Worm (Caenorhabditis elegans): ENCODE measurements around the gene srh-23.

ce11 chrV:4918091-4918624 lies 2.7 kb upstream of the srh-23 start, which contains the start of gene C02E7.7:
- TF ChIP-seq egl-27 (tag; optimal IDR thresholded peaks at IDR 0.05), result no peak
- TF ChIP-seq tbx-2 (tag; optimal IDR thresholded peaks at IDR 0.05), result no peak
- no peak for TF ChIP-seq nhr-23 (tag; optimal IDR thresholded peaks at IDR 0.05)
- no peak for TF ChIP-seq unc-62 (GFP tag; optimal IDR thresholded peaks at IDR 0.05)
- no peak for TF ChIP-seq nhr-237 (tag; optimal IDR thresholded peaks at IDR 0.05)
- no peak for TF ChIP-seq snpc-4 (tag; optimal IDR thresholded peaks at IDR 0.05)
- no peak for TF ChIP-seq zag-1 (tag; optimal IDR thresholded peaks at IDR 0.05)
- TF ChIP-seq ama-1 (optimal IDR thresholded peaks at IDR 0.05), result no peak
- TF ChIP-seq elt-1 (tag; optimal IDR thresholded peaks at IDR 0.05), result no peak
